Fruit fly (Drosophila melanogaster) whole organism, embryonic: Measurements from ENCODE around the gene CG14630.
A peak's percentile ranks its signal among the peaks of the same experiment; 100 is the strongest.

Source experiments
- Blimp-1 ChIP-seq: fragments of 200-800 bp; sonication (Bioruptor generic); optimal IDR thresholded peaks from 3 replicates; lab custom pipeline; 2018; ENCODE audit warnings: missing biosample characterization, missing genetic modification characterization, mild to moderate bottlenecking, moderate library complexity, missing genetic modification reagents
- CG10274 ChIP-seq: fragments of 200-800 bp; sonication (Bioruptor generic); optimal IDR thresholded peaks from 3 replicates; lab custom pipeline; 2017; ENCODE audit warnings: missing biosample characterization, mild to moderate bottlenecking, missing genetic modification characterization
- CG10366 ChIP-seq: fragments of 200-800 bp; sonication (Bioruptor generic); IDR thresholded peaks from 2 replicates; pipeline ENCODE4 v1.3.6; 2022; ENCODE audit warnings: missing biosample characterization, missing genetic modification characterization
- CG12104 ChIP-seq: fragments of 200-800 bp; sonication (Bioruptor generic); optimal IDR thresholded peaks from 3 replicates; lab custom pipeline; 2016; ENCODE audit warnings: missing biosample characterization, missing genetic modification characterization
- CG12219 ChIP-seq: fragments of 200-800 bp; sonication (Bioruptor generic); optimal IDR thresholded peaks from 3 replicates; lab custom pipeline; 2018; ENCODE audit warnings: missing biosample characterization, mild to moderate bottlenecking, missing genetic modification characterization
- CG12391 ChIP-seq: fragments of 200-800 bp; sonication (Bioruptor generic); optimal IDR thresholded peaks from 3 replicates; lab custom pipeline; 2018; ENCODE audit warnings: missing biosample characterization, mild to moderate bottlenecking, missing genetic modification characterization, moderate library complexity
- CG14441 ChIP-seq: fragments of 200-800 bp; sonication (Bioruptor generic); IDR thresholded peaks from 2 replicates; pipeline ENCODE4 v1.3.6; 2022; ENCODE audit warnings: missing biosample characterization, missing genetic modification characterization
- CG17912 ChIP-seq: fragments of 200-800 bp; sonication (Bioruptor generic); optimal IDR thresholded peaks from 2 replicates; lab custom pipeline; 2018; ENCODE audit warnings: missing biosample characterization, mild to moderate bottlenecking, missing genetic modification characterization
- CG2116 ChIP-seq: fragments of 200-800 bp; sonication (Bioruptor generic); optimal IDR thresholded peaks from 3 replicates; lab custom pipeline; 2018; ENCODE audit warnings: missing biosample characterization, mild to moderate bottlenecking, missing genetic modification characterization
- CG32767 ChIP-seq: fragments of 200-800 bp; sonication (Bioruptor generic); IDR thresholded peaks from 2 replicates; pipeline ENCODE4 v1.3.6; 2022; ENCODE audit warnings: missing biosample characterization, missing genetic modification characterization
- CG33557 ChIP-seq: fragments of 200-800 bp; sonication (Bioruptor generic); optimal IDR thresholded peaks from 2 replicates; lab custom pipeline; 2019; ENCODE audit warnings: missing biosample characterization, mild to moderate bottlenecking, missing genetic modification characterization, moderate library complexity
- CG5245 ChIP-seq: fragments of 200-800 bp; sonication (Bioruptor generic); optimal IDR thresholded peaks from 3 replicates; lab custom pipeline; 2016; ENCODE audit warnings: missing biosample characterization, missing genetic modification characterization
- CG5953 ChIP-seq: fragments of 200-800 bp; sonication (Bioruptor generic); IDR thresholded peaks from 2 replicates; pipeline ENCODE4 v1.3.6; 2022; ENCODE audit warnings: missing biosample characterization, missing genetic modification characterization
- CG6791 ChIP-seq: fragments of 200-800 bp; sonication (Bioruptor generic); IDR thresholded peaks from 3 replicates; pipeline ENCODE4 v1.3.6; 2022; ENCODE audit warnings: missing biosample characterization, missing genetic modification characterization; ENCODE audit not compliant: partially characterized antibody
- CG6813 ChIP-seq: fragments of 200-800 bp; sonication (Bioruptor generic); optimal IDR thresholded peaks from 2 replicates; lab custom pipeline; 2017; ENCODE audit warnings: missing biosample characterization, missing genetic modification characterization, mild to moderate bottlenecking, moderate library complexity, missing genetic modification reagents
- CG6854 ChIP-seq: fragments of 200-800 bp; sonication (Bioruptor generic); optimal IDR thresholded peaks from 3 replicates; lab custom pipeline; 2017; ENCODE audit warnings: missing biosample characterization, mild to moderate bottlenecking, missing genetic modification characterization
- CG8924 ChIP-seq: fragments of 200-800 bp; optimal IDR thresholded peaks from 3 replicates; lab custom pipeline; 2019; ENCODE audit warnings: missing biosample characterization, mild to moderate bottlenecking, missing genetic modification characterization, moderate library complexity
- CTCF ChIP-seq: fragments of 200-800 bp; sonication (Bioruptor generic); optimal IDR thresholded peaks from 2 replicates; lab custom pipeline; 2017; ENCODE audit warnings: missing biosample characterization, mild to moderate bottlenecking, missing genetic modification characterization, moderate library complexity
- Dbx ChIP-seq: fragments of 200-800 bp; sonication (Bioruptor generic); IDR thresholded peaks from 3 replicates; pipeline ENCODE4 v1.3.6; 2022; ENCODE audit warnings: missing biosample characterization, missing genetic modification characterization
- Dll ChIP-seq: fragments of 200-800 bp; sonication (Bioruptor generic); IDR thresholded peaks from 4 replicates; pipeline ENCODE4 v1.3.6; 2022; ENCODE audit warnings: missing biosample characterization, missing genetic modification characterization; ENCODE audit not compliant: partially characterized antibody
- Fer1 ChIP-seq: fragments of 200-800 bp; sonication (Bioruptor generic); optimal IDR thresholded peaks from 2 replicates; lab custom pipeline; 2017; ENCODE audit warnings: missing biosample characterization, mild to moderate bottlenecking, missing genetic modification characterization
- HLH4C ChIP-seq: fragments of 200-800 bp; sonication (Bioruptor generic); IDR thresholded peaks from 3 replicates; pipeline ENCODE4 v1.3.6; 2022; ENCODE audit warnings: missing biosample characterization, missing genetic modification characterization; ENCODE audit not compliant: partially characterized antibody
- Lhr ChIP-seq: fragments of 200-800 bp; sonication (Bioruptor generic); optimal IDR thresholded peaks from 3 replicates; lab custom pipeline; 2017; ENCODE audit warnings: mild to moderate bottlenecking, missing biosample characterization, missing genetic modification reagents, missing genetic modification characterization
- Myb ChIP-seq: fragments of 200-800 bp; sonication (Bioruptor generic); optimal IDR thresholded peaks from 2 replicates; lab custom pipeline; 2016; ENCODE audit warnings: missing biosample characterization, missing genetic modification characterization
- Nf-YB ChIP-seq: fragments of 200-800 bp; sonication (Bioruptor generic); optimal IDR thresholded peaks from 3 replicates; lab custom pipeline; 2019; ENCODE audit warnings: missing biosample characterization, mild to moderate bottlenecking, missing genetic modification characterization, moderate library complexity
- Six4 ChIP-seq: fragments of 200-800 bp; sonication (Bioruptor generic); optimal IDR thresholded peaks from 2 replicates; lab custom pipeline; 2016; ENCODE audit warnings: missing biosample characterization, missing genetic modification characterization
- Tbp ChIP-seq: fragments of >200 bp; optimal IDR thresholded peaks from 2 replicates; lab custom pipeline; 2018; ENCODE audit warnings: missing biosample characterization, missing genetic modification characterization
- YL-1 ChIP-seq: fragments of 200-800 bp; sonication (Bioruptor generic); optimal IDR thresholded peaks from 3 replicates; lab custom pipeline; 2017; ENCODE audit warnings: missing biosample characterization, mild to moderate bottlenecking, missing genetic modification characterization
- bcd ChIP-seq: fragments of 200-800 bp; sonication (Bioruptor generic); optimal IDR thresholded peaks from 2 replicates; lab custom pipeline; 2017; ENCODE audit warnings: missing biosample characterization, mild to moderate bottlenecking, missing genetic modification characterization
- crp ChIP-seq, 2 experiments: fragments of 200-800 bp; sonication (Bioruptor generic); optimal IDR thresholded peaks; 2 replicates in 1 of 2; 3 replicates in 1 of 2; lab custom pipeline; 2017; ENCODE audit warnings: missing biosample characterization in 2 of 2, missing genetic modification characterization in 2 of 2, mild to moderate bottlenecking in 1 of 2, moderate library complexity in 1 of 2
- ems ChIP-seq: fragments of 200-800 bp; sonication (Bioruptor generic); optimal IDR thresholded peaks from 3 replicates; lab custom pipeline; 2016; ENCODE audit warnings: missing biosample characterization, missing genetic modification characterization
- fd64A ChIP-seq: fragments of 200-800 bp; sonication (Bioruptor generic); optimal IDR thresholded peaks from 3 replicates; lab custom pipeline; 2018; ENCODE audit warnings: missing biosample characterization, mild to moderate bottlenecking, missing genetic modification characterization
- gcm ChIP-seq: fragments of 200-800 bp; sonication (Bioruptor generic); optimal IDR thresholded peaks from 2 replicates; lab custom pipeline; 2019; ENCODE audit warnings: missing biosample characterization, mild to moderate bottlenecking, missing genetic modification characterization, moderate library complexity
- gfzf ChIP-seq: fragments of 200-800 bp; sonication (Bioruptor generic); optimal IDR thresholded peaks from 2 replicates; lab custom pipeline; 2016; ENCODE audit warnings: missing biosample characterization, mild to moderate bottlenecking, missing genetic modification characterization, moderate library complexity
- insv ChIP-seq, 2 experiments: fragments of 200-800 bp; sonication (Bioruptor generic); optimal IDR thresholded peaks; 3 replicates each; lab custom pipeline; 2016 to 2018; ENCODE audit warnings: missing biosample characterization in 2 of 2, missing genetic modification characterization in 2 of 2
- knrl ChIP-seq: fragments of 200-800 bp; sonication (Bioruptor generic); IDR thresholded peaks from 3 replicates; pipeline ENCODE4 v1.3.6; 2022; ENCODE audit warnings: missing biosample characterization, missing genetic modification characterization; ENCODE audit not compliant: partially characterized antibody
- nerfin-1 ChIP-seq: fragments of 200-800 bp; sonication (Bioruptor generic); optimal IDR thresholded peaks from 3 replicates; lab custom pipeline; 2019; ENCODE audit warnings: missing biosample characterization, mild to moderate bottlenecking, missing genetic modification characterization, moderate library complexity
- pan ChIP-seq, 4 experiments: fragments of >200 bp in 3 of 4; fragments of 200-800 bp in 1 of 4; sonication (Bioruptor generic) in 1 of 4; optimal IDR thresholded peaks in 3 of 4; IDR thresholded peaks in 1 of 4; 2 replicates each; pipeline versions ENCODE4 v1.3.6 to Lab custom; 2017 to 2022; ENCODE audit warnings: missing biosample characterization in 2 of 4, missing genetic modification characterization in 2 of 4, mixed read lengths in 1 of 4
- pfk ChIP-seq: fragments of 200-800 bp; sonication (Bioruptor generic); optimal IDR thresholded peaks from 2 replicates; lab custom pipeline; 2018; ENCODE audit warnings: missing biosample characterization, mild to moderate bottlenecking, missing genetic modification characterization, moderate library complexity
- pzg ChIP-seq: fragments of 200-800 bp; sonication (Bioruptor generic); optimal IDR thresholded peaks from 3 replicates; lab custom pipeline; 2018; ENCODE audit warnings: missing biosample characterization, mild to moderate bottlenecking, missing genetic modification characterization, moderate library complexity
- row ChIP-seq: fragments of 200-800 bp; sonication (Bioruptor generic); IDR thresholded peaks from 3 replicates; pipeline ENCODE4 v1.3.6; 2022; ENCODE audit warnings: missing biosample characterization, missing genetic modification characterization
- run ChIP-seq: fragments of 200-800 bp; sonication (Bioruptor generic); optimal IDR thresholded peaks from 3 replicates; lab custom pipeline; 2018; ENCODE audit warnings: missing biosample characterization, mild to moderate bottlenecking, missing genetic modification characterization
- sima ChIP-seq: fragments of 200-800 bp; sonication (Bioruptor generic); optimal IDR thresholded peaks from 2 replicates; lab custom pipeline; 2016; ENCODE audit warnings: missing biosample characterization, missing genetic modification characterization
- slou ChIP-seq: fragments of 200-800 bp; sonication (Bioruptor generic); optimal IDR thresholded peaks from 3 replicates; lab custom pipeline; 2016; ENCODE audit warnings: missing biosample characterization, missing genetic modification characterization
- so ChIP-seq: fragments of 200-800 bp; sonication (Bioruptor generic); IDR thresholded peaks from 3 replicates; pipeline ENCODE4 v1.3.6; 2022; ENCODE audit warnings: missing biosample characterization, missing genetic modification characterization
- stwl ChIP-seq: fragments of 200-800 bp; sonication (Bioruptor generic); optimal IDR thresholded peaks from 3 replicates; lab custom pipeline; 2018; ENCODE audit warnings: missing biosample characterization, mild to moderate bottlenecking, missing genetic modification characterization, moderate library complexity
- tll ChIP-seq, 2 experiments: fragments of 200-800 bp in 1 of 2; fragments of >200 bp in 1 of 2; sonication (Bioruptor generic) in 1 of 2; optimal IDR thresholded peaks; 2 replicates each; lab custom pipeline; 2017 to 2019; ENCODE audit warnings: missing biosample characterization in 2 of 2, missing genetic modification characterization in 2 of 2, mild to moderate bottlenecking in 1 of 2, moderate library complexity in 1 of 2
- unc-4 ChIP-seq: fragments of 200-800 bp; sonication (Bioruptor generic); IDR thresholded peaks from 2 replicates; pipeline ENCODE4 v1.3.6; 2022; ENCODE audit warnings: missing biosample characterization, missing genetic modification characterization; ENCODE audit not compliant: partially characterized antibody

Gene CG14630

DNA sequence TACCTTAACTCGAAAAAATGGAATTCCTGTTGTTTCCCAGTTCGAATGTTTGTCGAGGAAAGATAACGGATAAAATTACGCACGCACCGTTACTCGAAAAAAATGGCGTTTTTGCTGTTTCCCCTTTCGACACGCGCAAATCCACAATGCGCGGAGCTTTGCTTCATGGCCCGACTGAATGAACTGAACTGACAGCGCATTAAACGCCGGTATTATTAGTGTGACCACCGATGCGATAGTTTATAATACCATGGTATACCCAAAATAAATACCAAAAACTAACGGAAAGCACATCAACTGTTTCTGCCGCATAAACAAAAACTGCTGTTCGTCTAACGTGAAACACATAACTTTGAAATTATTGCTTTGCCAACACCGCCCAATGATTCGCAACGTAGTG lies 4.8 kb upstream of the CG14630 start, which contains the start of the genes CG32814, CG11638 and CG3021 (continued):
- TF ChIP-seq tll (GFP tag; optimal IDR thresholded peaks at IDR 0.05; lab: Kevin White, UChicago) (no peak), nerfin-1 (tag; lab: Kevin White, UChicago) (peak; percentile 41), ems (GFP tag; lab: Kevin White, UChicago) (no peak), sima (no peak), pzg (peak; percentile 74), CG10366 (GFP tag; lab: Robert Waterston, UW) (no peak), Tbp (GFP tag; lab: Kevin White, UChicago) (no peak), CG6854 (GFP tag; lab: Kevin White, UChicago) (peak; percentile 22), CG32767 (no peak), CG6813 (GFP tag; lab: Kevin White, UChicago) (no peak), YL-1 (GFP tag; lab: Kevin White, UChicago) (peak; percentile 67), CG12391 (tag; lab: Kevin White, UChicago) (peak; percentile 21), CG12104 (GFP tag; lab: Kevin White, UChicago) (no peak), so (GFP tag; lab: Robert Waterston, UW) (no peak), CG14441 (GFP tag; lab: Robert Waterston, UW) (no peak), CG5953 (GFP tag; lab: Robert Waterston, UW) (no peak), Dll (GFP tag; lab: Robert Waterston, UW) (0 out of 4 replicates have a peak, but pooled peaks have one; percentile 40)

DNA sequence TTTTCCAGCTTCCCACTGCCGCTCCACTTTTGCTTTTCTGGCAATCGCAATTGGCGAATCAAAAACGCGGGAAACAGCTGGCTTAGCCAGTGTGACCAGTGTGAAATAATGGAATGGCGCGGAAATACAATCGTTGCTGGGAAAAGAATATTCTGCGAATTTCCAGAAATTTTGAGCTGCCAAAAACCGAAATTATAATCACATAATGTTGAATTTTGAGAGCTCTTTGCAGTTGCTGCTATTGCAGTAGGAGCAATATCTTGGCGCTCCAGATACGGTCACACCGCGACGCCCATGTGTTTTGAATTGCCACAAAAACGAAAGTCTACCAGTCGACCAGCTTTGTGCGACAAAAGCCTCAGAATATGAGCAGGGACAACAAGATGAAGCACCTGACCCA lies 818 bp upstream of the CG14630 start, which contains the start of the genes Cdc45 and Rpp21:
Gene Cdc45, minus strand, starts transcription at position 79 of the 400 bp plus-strand sequence.
Gene Rpp21, plus strand, starts transcription at position 281 of the 400 bp plus-strand sequence.
- TF ChIP-seq Dbx (0 out of 3 replicates have a peak, but pooled peaks have one; percentile 9), unc-4 (GFP tag; lab: Robert Waterston, UW) (0 out of 2 replicates have a peak, but pooled peaks have one; percentile 36), row (0 out of 3 replicates have a peak, but pooled peaks have one; percentile 16), slou (GFP tag; lab: Kevin White, UChicago) (no peak), YL-1 (GFP tag; lab: Kevin White, UChicago) (peak; percentile 53), Lhr (GFP tag; lab: Kevin White, UChicago) (peak; percentile 33), run (tag; lab: Kevin White, UChicago) (no peak), HLH4C (0 out of 3 replicates have a peak, but pooled peaks have one; percentile 28), CG12219 (no peak), CG8924 (tag; lab: Kevin White, UChicago) (no peak), crp (GFP tag; optimal IDR thresholded peaks at IDR 0.05; lab: Kevin White, UChicago) (peak; percentile 32 to 86), fd64A (GFP tag; lab: Kevin White, UChicago) (no peak), Blimp-1 (GFP tag; lab: Kevin White, UChicago) (peak; percentile 37), Six4 (no peak), Nf-YB (GFP tag; lab: Kevin White, UChicago) (peak; percentile 42), knrl (GFP tag; lab: Robert Waterston, UW) (peak; percentile 47; the same call in 1 of the 3 replicates), gcm (GFP tag; lab: Kevin White, UChicago) (no peak), CG17912 (GFP tag; lab: Kevin White, UChicago) (no peak), Myb (GFP tag; lab: Kevin White, UChicago) (peak; percentile 46), CG10274 (GFP tag; lab: Kevin White, UChicago) (no peak), bcd (no peak), pan (optimal IDR thresholded peaks at IDR 0.05; lab: Kevin White, UChicago) (no peak), pan (GFP tag; optimal IDR thresholded peaks at IDR 0.05 in 1 of 2, IDR thresholded peaks at IDR 0.05 in 1 of 2) (no peak), CG2116 (peak; percentile 37), Fer1 (GFP tag; lab: Kevin White, UChicago) (no peak), pfk (GFP tag; lab: Kevin White, UChicago) (no peak), insv (GFP tag; optimal IDR thresholded peaks at IDR 0.05; lab: Kevin White, UChicago) (no peak), CTCF (peak; percentile 21), CG6813 (GFP tag; lab: Kevin White, UChicago) (no peak), gfzf (peak; percentile 86), CG5245 (GFP tag; lab: Kevin White, UChicago) (no peak), CG6791 (GFP tag; lab: Robert Waterston, UW) (peak; percentile 36; the same call in 1 of the 3 replicates), stwl (tag; lab: Kevin White, UChicago) (peak; percentile 36), CG33557 (GFP tag; lab: Kevin White, UChicago) (no peak)
